Worm (Caenorhabditis elegans): ENCODE results near the gene ptr-13.

Gene ptr-13

DNA sequence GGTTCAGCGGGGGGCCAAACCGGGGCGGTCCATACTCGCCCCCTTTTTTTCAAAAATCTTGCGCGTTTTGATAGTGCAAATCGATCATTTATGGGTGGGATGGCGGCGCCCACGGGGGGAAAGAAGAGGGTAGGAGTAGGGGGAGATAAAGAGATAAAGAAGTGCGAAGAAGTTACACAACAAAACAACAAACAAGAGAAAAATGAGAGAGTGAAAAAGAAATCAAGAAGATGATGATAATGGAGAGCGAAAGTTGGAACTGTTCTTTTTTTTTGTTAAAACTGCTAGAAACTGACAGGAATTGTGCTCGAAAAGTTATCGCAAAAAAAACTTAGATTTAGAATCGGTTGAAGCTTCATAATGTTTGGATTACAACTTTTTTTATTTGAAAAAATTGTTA, at the start of gene ptr-13:
ptr-13 (minus strand) TSS at position 92 of the 400 bp plus-strand sequence.
- no peak for TF ChIP-seq hmg-4 (GFP tag; optimal IDR thresholded peaks at IDR 0.05)
- no peak for TF ChIP-seq pes-1 (GFP tag; IDR thresholded peaks at IDR 0.05)

DNA sequence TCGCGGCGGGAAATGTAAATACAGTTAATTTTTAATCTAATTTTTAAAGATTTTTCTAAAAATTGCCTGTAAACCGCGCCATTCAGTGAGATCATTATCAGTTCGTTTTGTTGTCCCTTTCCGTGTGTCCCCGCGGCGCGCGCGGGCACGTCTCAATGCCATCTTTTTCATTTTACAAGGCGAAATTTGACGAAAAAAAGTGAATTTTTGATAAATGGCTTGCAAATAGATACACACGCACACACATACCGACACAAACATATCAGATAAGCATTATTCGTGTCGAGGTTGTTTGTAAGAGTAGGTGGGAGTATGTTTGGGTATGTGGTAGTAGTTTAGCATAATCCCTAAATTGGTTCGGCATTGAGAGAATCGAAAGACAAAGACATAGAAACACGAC, 43.5 kb upstream of the ptr-13 start:
- TF ChIP-seq aly-1 (tag; optimal IDR thresholded peaks at IDR 0.05) = no peak
- TF ChIP-seq tbx-37 (GFP tag; conservative IDR thresholded peaks at IDR 0.05) = no peak
- TF ChIP-seq ama-1 (optimal IDR thresholded peaks at IDR 0.05) = no peak

DNA sequence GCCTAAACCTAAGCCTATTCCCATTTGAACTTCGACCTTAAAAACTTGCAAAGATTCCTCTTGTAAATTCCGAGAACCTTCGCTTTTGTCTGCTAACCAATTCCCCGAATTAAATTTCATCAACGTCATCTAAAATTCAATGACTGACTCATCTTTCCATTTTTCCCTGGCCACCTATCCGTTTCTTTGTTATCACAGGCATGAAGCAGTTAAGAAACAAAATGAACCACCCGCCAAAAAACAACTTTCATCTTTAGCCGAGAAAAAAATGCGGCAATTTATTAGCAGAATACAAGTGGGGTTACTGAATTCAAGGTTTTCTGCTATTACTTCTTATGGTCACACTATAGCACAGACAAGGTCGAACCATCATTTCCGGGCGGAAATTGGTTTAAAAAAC, 42.5 kb upstream of the ptr-13 start:
- no peak for TF ChIP-seq pes-1 (GFP tag; IDR thresholded peaks at IDR 0.05)
- TF ChIP-seq F13C5.2 (tag; optimal IDR thresholded peaks at IDR 0.05) = no peak
- no peak for TF ChIP-seq tra-4 (tag; optimal IDR thresholded peaks at IDR 0.05)
- no peak for TF ChIP-seq aly-1 (tag; optimal IDR thresholded peaks at IDR 0.05)

DNA sequence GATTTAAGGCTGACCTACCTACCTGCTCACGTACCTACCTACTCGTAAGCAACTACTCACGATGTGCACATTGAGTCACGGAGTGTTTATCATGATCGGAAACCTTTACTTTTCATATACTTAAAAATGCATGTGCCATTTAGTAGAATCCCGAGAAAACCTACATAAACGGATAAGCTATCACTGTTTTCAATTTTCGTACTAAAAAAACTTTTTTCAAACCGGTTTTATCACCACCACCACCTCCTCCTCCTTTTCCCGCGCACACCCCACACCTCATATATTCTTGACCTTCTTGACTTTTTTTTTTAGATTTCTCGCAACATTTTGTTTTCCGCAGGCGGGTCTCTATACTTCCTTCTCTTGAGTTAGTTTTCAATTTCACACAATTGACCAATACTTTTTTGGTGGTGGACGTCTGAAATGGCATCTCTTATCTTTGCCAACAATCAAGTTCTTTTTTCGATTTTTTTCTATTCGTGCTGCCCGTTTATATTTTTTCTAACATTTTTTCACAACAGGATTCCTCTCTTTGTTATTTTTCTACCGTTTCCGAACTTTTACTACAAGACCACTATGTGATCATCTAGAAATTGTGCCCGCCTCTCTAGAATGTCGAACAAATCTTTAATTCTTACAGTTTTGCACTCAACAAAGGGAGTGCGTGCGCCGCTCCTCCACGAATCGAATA, 40.4 kb upstream of the ptr-13 start, which contains the start of gene srap-1:
srap-1 (plus strand) TSS at position 641 of the 691 bp plus-strand sequence.
- TF ChIP-seq tbx-11 (GFP tag; IDR thresholded peaks at IDR 0.05) (no peak), sea-1 (GFP tag; conservative IDR thresholded peaks at IDR 0.05) (no peak), aly-1 (tag; optimal IDR thresholded peaks at IDR 0.05) (no peak), tra-4 (tag; optimal IDR thresholded peaks at IDR 0.05) (no peak), ama-1 (optimal IDR thresholded peaks at IDR 0.05) (no peak), hmbx-1 (tag; optimal IDR thresholded peaks at IDR 0.05) (no peak), ets-7 (tag; optimal IDR thresholded peaks at IDR 0.05) (no peak), ceh-13 (GFP tag; optimal IDR thresholded peaks at IDR 0.05) (no peak), hmg-4 (GFP tag; optimal IDR thresholded peaks at IDR 0.05) (no peak), pes-1 (GFP tag; IDR thresholded peaks at IDR 0.05) (no peak), scrt-1 (GFP tag; IDR thresholded peaks at IDR 0.05) (no peak), tbx-37 (GFP tag; conservative IDR thresholded peaks at IDR 0.05) (no peak), B0310.2 (tag; optimal IDR thresholded peaks at IDR 0.05) (no peak), F13C5.2 (tag; optimal IDR thresholded peaks at IDR 0.05) (no peak)

DNA sequence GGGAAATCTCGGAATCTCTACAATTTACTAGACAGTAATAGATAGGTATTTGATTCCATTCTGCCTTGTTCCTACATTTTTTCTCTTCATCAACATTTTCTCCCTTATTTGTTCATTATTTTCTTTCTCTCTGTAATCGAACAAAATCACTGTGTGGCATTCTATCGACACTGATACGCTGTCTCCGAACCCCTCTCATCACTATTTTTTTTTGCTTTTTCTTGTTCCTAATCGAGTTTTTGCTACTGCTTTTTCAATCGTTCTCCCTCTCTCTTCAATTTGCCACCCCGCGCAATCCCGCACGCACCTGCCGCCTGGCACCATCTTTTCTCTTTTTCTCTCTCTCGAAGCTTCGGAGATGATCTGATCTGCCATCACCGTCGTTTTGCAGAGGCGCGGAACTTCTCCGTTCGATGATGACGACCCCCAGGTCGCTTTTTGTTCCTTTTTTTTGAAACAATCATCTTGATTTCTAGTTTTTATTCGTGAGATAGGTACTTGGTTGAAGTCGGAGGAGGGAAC, 38.0 kb upstream of the ptr-13 start:
- TF ChIP-seq B0310.2 (tag; optimal IDR thresholded peaks at IDR 0.05) (no peak), hnd-1 (tag; optimal IDR thresholded peaks at IDR 0.05) (no peak), tbx-11 (GFP tag; IDR thresholded peaks at IDR 0.05) (no peak), tbx-37 (GFP tag; conservative IDR thresholded peaks at IDR 0.05) (no peak), ceh-36 (tag; optimal IDR thresholded peaks at IDR 0.05) (no peak), tra-4 (tag; optimal IDR thresholded peaks at IDR 0.05) (no peak), hmg-4 (GFP tag; optimal IDR thresholded peaks at IDR 0.05) (no peak), F13C5.2 (tag; optimal IDR thresholded peaks at IDR 0.05) (no peak), sea-1 (GFP tag; conservative IDR thresholded peaks at IDR 0.05) (no peak), hmbx-1 (tag; optimal IDR thresholded peaks at IDR 0.05) (no peak), ets-7 (tag; optimal IDR thresholded peaks at IDR 0.05) (no peak), ama-1 (optimal IDR thresholded peaks at IDR 0.05) (no peak), pes-1 (GFP tag; IDR thresholded peaks at IDR 0.05) (no peak), aly-1 (tag; optimal IDR thresholded peaks at IDR 0.05) (no peak), flt-1 (GFP tag; IDR thresholded peaks at IDR 0.05) (no peak), ceh-13 (GFP tag; optimal IDR thresholded peaks at IDR 0.05) (no peak), scrt-1 (GFP tag; IDR thresholded peaks at IDR 0.05) (no peak)

DNA sequence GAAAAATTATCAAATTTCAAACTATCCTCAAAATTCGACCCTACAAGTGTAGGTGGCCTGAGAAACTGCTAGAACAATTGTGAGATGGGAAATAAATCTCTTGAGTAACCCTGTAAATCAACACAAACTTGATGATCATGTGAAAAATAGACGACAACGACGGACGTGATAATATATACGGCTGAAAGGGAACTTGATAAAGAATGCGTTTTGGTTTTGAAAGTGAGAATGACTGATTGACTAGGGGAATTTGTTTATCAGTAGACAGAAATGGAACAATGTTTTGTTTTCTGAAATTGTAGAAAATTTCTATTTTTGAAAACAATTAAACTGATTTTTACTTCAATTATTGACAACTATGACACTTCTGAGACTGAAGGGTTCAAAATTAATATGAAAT, 31.2 kb upstream of the ptr-13 start:
- TF ChIP-seq hmg-4 (GFP tag; optimal IDR thresholded peaks at IDR 0.05) (no peak), ets-7 (tag; optimal IDR thresholded peaks at IDR 0.05) (no peak), hnd-1 (tag; optimal IDR thresholded peaks at IDR 0.05) (no peak), B0310.2 (tag; optimal IDR thresholded peaks at IDR 0.05) (no peak), scrt-1 (GFP tag; IDR thresholded peaks at IDR 0.05) (no peak), F13C5.2 (tag; optimal IDR thresholded peaks at IDR 0.05) (no peak), ama-1 (optimal IDR thresholded peaks at IDR 0.05) (no peak), aly-1 (tag; optimal IDR thresholded peaks at IDR 0.05) (no peak), tra-4 (tag; optimal IDR thresholded peaks at IDR 0.05) (no peak), sea-1 (GFP tag; conservative IDR thresholded peaks at IDR 0.05) (no peak), tbx-37 (GFP tag; conservative IDR thresholded peaks at IDR 0.05) (no peak), flt-1 (GFP tag; IDR thresholded peaks at IDR 0.05) (no peak), hmbx-1 (tag; optimal IDR thresholded peaks at IDR 0.05) (no peak), pes-1 (GFP tag; IDR thresholded peaks at IDR 0.05) (no peak), ceh-13 (GFP tag; optimal IDR thresholded peaks at IDR 0.05) (no peak), tbx-11 (GFP tag; IDR thresholded peaks at IDR 0.05) (no peak)

DNA sequence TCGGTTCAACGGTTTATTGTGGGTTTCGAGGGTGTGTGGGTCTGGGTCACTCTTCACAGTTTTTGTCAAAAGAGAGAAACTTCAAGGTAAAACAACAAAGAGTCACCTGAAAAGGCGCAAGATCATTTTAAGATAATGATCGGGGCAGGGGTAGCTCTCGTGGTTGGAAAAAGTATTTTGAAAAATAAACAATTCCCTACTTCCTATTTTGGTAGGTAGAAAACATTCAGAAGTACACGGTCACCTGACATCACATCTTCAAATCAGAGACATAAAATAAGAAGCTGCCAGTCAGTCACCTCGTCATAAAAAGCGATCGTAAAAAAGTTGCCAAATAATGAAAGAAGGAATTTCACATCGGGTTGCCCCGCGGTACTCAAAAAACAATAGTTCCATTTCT, 30.2 kb upstream of the ptr-13 start:
- no peak for TF ChIP-seq ama-1 (optimal IDR thresholded peaks at IDR 0.05)
- no peak for TF ChIP-seq hmg-4 (GFP tag; optimal IDR thresholded peaks at IDR 0.05)
- no peak for TF ChIP-seq hnd-1 (tag; optimal IDR thresholded peaks at IDR 0.05)
- TF ChIP-seq scrt-1 (GFP tag; IDR thresholded peaks at IDR 0.05) = no peak
- no peak for TF ChIP-seq tbx-37 (GFP tag; conservative IDR thresholded peaks at IDR 0.05)
- TF ChIP-seq F13C5.2 (tag; optimal IDR thresholded peaks at IDR 0.05) = no peak
- no peak for TF ChIP-seq ceh-36 (tag; optimal IDR thresholded peaks at IDR 0.05)
- TF ChIP-seq ets-7 (tag; optimal IDR thresholded peaks at IDR 0.05) = no peak
- no peak for TF ChIP-seq sea-1 (GFP tag; conservative IDR thresholded peaks at IDR 0.05)
- no peak for TF ChIP-seq aly-1 (tag; optimal IDR thresholded peaks at IDR 0.05)
- no peak for TF ChIP-seq tbx-11 (GFP tag; IDR thresholded peaks at IDR 0.05)
- TF ChIP-seq tra-4 (tag; optimal IDR thresholded peaks at IDR 0.05) = no peak
- TF ChIP-seq flt-1 (GFP tag; IDR thresholded peaks at IDR 0.05) = no peak
- no peak for TF ChIP-seq B0310.2 (tag; optimal IDR thresholded peaks at IDR 0.05)
- TF ChIP-seq pes-1 (GFP tag; IDR thresholded peaks at IDR 0.05) = no peak
- TF ChIP-seq hmbx-1 (tag; optimal IDR thresholded peaks at IDR 0.05) = no peak
- TF ChIP-seq ceh-13 (GFP tag; optimal IDR thresholded peaks at IDR 0.05) = no peak

DNA sequence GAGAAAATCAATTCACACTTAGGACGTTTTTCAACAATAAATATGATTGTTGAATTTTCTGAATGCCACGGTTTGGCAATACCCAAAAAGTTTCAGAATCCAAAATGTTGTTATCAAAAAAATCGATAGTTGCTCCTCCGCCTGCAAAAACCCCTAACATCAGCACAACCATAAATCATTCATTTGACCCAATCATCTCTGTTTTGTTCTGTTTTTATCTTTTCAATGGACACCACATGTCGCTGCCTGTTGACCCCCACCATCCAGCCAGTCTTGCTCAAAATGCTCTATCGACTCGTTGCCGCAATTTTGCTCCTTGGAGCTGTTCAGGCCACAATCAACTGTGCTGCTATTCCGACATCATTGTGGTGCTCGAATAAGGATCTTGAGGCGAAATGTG, 25.7 kb upstream of the ptr-13 start, which contains the start of gene F37H8.5:
F37H8.5 (plus strand) TSS at position 181 of the 400 bp plus-strand sequence.
- TF ChIP-seq pes-1 (GFP tag; IDR thresholded peaks at IDR 0.05) (no peak), ceh-13 (GFP tag; optimal IDR thresholded peaks at IDR 0.05) (no peak), flt-1 (GFP tag; IDR thresholded peaks at IDR 0.05) (no peak), sea-1 (GFP tag; conservative IDR thresholded peaks at IDR 0.05) (no peak)
